Fruit fly (Drosophila melanogaster): ENCODE measurements around the gene MnM.

Gene MnM

DNA sequence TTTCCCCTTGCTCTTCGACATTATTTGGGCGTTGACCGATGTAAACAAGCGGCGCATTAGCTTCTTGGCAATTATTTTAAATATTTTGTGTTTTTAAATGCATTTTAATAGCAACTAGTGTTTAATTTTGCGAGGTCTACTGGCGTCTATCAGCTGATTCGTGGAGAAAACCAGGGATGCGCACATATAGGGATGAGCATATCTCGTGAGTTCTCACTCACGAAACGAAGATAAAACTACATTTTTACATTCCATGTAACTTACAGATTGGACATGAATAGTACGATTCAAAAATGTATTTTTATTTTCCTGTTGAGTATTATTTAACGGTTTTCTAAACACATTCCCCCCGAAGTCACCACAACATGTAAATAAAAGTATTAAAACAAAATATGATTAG, 19.1 kb upstream of the MnM start, which contains the start of gene CG14966:
CG14966 (minus strand) TSS at position 168 of the 400 bp plus-strand sequence.
- no peak for TF ChIP-seq brk (GFP tag; optimal IDR thresholded peaks at IDR 0.05)
- TF ChIP-seq Hnf4 (GFP tag; optimal IDR thresholded peaks at IDR 0.05) = peak; percentile 79
- peak; percentile 59 for TF ChIP-seq rgr (GFP tag; optimal IDR thresholded peaks at IDR 0.05)
- no peak for TF ChIP-seq Rel (GFP tag; optimal IDR thresholded peaks at IDR 0.05)
- TF ChIP-seq Rel (tag; optimal IDR thresholded peaks at IDR 0.05) = peak; percentile 55
- TF ChIP-seq fru (GFP tag; optimal IDR thresholded peaks at IDR 0.05) = peak; percentile 43
- TF ChIP-seq sv (GFP tag; optimal IDR thresholded peaks at IDR 0.05) = peak; percentile 5
- peak; percentile 25 for TF ChIP-seq sage (GFP tag; optimal IDR thresholded peaks at IDR 0.05)
- TF ChIP-seq Dfd (GFP tag; optimal IDR thresholded peaks at IDR 0.05) = no peak
- peak; percentile 15 for TF ChIP-seq Sp1 (GFP tag; optimal IDR thresholded peaks at IDR 0.05)
- TF ChIP-seq br (GFP tag; optimal IDR thresholded peaks at IDR 0.05) = peak; percentile 45
- peak; percentile 25 for TF ChIP-seq HLH106 (tag; optimal IDR thresholded peaks at IDR 0.05)
- peak; percentile 13 for TF ChIP-seq CG9705 (GFP tag; optimal IDR thresholded peaks at IDR 0.05)
- no peak for TF ChIP-seq usp (GFP tag; optimal IDR thresholded peaks at IDR 0.05)
- no peak for TF ChIP-seq Mio (GFP tag; optimal IDR thresholded peaks at IDR 0.05)
- peak; percentile 55 for TF ChIP-seq h (GFP tag; optimal IDR thresholded peaks at IDR 0.05)
- no peak for TF ChIP-seq N (GFP tag; optimal IDR thresholded peaks at IDR 0.05)
- no peak for TF ChIP-seq CrebA (GFP tag; optimal IDR thresholded peaks at IDR 0.05; ENCODE audit: borderline replicate concordance)
- no peak for TF ChIP-seq Myc (optimal IDR thresholded peaks at IDR 0.05)
- TF ChIP-seq foxo (GFP tag; optimal IDR thresholded peaks at IDR 0.05) = peak in 1 of 2 experiments; percentile 59
- TF ChIP-seq Hr83 (GFP tag; optimal IDR thresholded peaks at IDR 0.05; ENCODE audit: poor library complexity, severe bottlenecking) = peak; percentile 55
- TF ChIP-seq psq (GFP tag; optimal IDR thresholded peaks at IDR 0.05) = no peak
- TF ChIP-seq Jra (GFP tag; optimal IDR thresholded peaks at IDR 0.05) = peak; percentile 50
- TF ChIP-seq OdsH (GFP tag; optimal IDR thresholded peaks at IDR 0.05) = peak; percentile 44
- TF ChIP-seq woc (GFP tag; optimal IDR thresholded peaks at IDR 0.05) = peak; percentile 68
- TF ChIP-seq jim (GFP tag; optimal IDR thresholded peaks at IDR 0.05) = peak; percentile 14

DNA sequence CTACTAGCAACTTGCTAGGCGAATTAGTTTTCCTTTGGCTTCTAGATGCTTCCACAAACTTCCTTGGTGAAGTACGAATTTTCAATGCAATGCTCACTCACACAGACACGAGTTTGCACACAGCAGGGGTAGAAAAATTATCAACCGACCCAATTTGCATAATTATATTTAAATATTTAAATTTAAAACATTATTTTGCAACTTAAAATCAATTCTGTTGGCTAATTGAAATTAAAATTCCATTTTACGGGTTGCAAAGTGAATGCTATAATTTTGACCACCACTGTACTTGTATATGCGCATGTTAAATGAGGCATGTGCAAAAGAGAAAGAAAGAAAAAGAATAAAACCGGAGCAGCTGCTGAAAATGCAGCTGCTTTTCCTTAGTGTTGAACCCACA, 15.7 kb upstream of the MnM start:
- TF ChIP-seq OdsH (GFP tag; optimal IDR thresholded peaks at IDR 0.05) (peak; percentile 97), Myc (optimal IDR thresholded peaks at IDR 0.05) (no peak), Dfd (GFP tag; optimal IDR thresholded peaks at IDR 0.05) (no peak), dl (GFP tag; optimal IDR thresholded peaks at IDR 0.05; ENCODE audit: insufficient read depth in 1 of 2, partially characterized antibody in 2 of 2) (no peak), Hr78 (GFP tag; optimal IDR thresholded peaks at IDR 0.05) (no peak), pan (optimal IDR thresholded peaks at IDR 0.05) (no peak), Vsx2 (GFP tag; optimal IDR thresholded peaks at IDR 0.05; ENCODE audit: partially characterized antibody) (no peak), fru (GFP tag; optimal IDR thresholded peaks at IDR 0.05) (peak; percentile 93), CG9705 (GFP tag; optimal IDR thresholded peaks at IDR 0.05) (peak; percentile 25), Jra (GFP tag; optimal IDR thresholded peaks at IDR 0.05) (peak; percentile 85), GATAd (GFP tag; optimal IDR thresholded peaks at IDR 0.05) (peak; percentile 84), Dif (GFP tag; optimal IDR thresholded peaks at IDR 0.05; ENCODE audit: partially characterized antibody) (no peak), Hnf4 (GFP tag; optimal IDR thresholded peaks at IDR 0.05) (peak; percentile 90), usp (GFP tag; optimal IDR thresholded peaks at IDR 0.05) (no peak), rgr (GFP tag; optimal IDR thresholded peaks at IDR 0.05) (peak; percentile 97), HLH106 (tag; optimal IDR thresholded peaks at IDR 0.05) (peak; percentile 94), brk (GFP tag; optimal IDR thresholded peaks at IDR 0.05) (peak; percentile 93), dmrt93B (GFP tag; optimal IDR thresholded peaks at IDR 0.05) (peak; percentile 84), Sp1 (GFP tag; optimal IDR thresholded peaks at IDR 0.05) (peak; percentile 95), woc (GFP tag; optimal IDR thresholded peaks at IDR 0.05) (peak; percentile 85), Mio (GFP tag; optimal IDR thresholded peaks at IDR 0.05) (no peak), foxo (GFP tag; optimal IDR thresholded peaks at IDR 0.05) (peak; percentile 55 to 97), sv (GFP tag; optimal IDR thresholded peaks at IDR 0.05) (peak; percentile 67), CG32264 (GFP tag; optimal IDR thresholded peaks at IDR 0.05) (peak; percentile 87), sage (GFP tag; optimal IDR thresholded peaks at IDR 0.05) (peak; percentile 95), Hr83 (GFP tag; optimal IDR thresholded peaks at IDR 0.05; ENCODE audit: poor library complexity, severe bottlenecking) (peak; percentile 68), Rel (GFP tag; optimal IDR thresholded peaks at IDR 0.05) (peak; percentile 95), Rel (tag; optimal IDR thresholded peaks at IDR 0.05) (peak; percentile 81), lola (GFP tag; optimal IDR thresholded peaks at IDR 0.05) (no peak), N (GFP tag; optimal IDR thresholded peaks at IDR 0.05) (no peak), Abd-B (GFP tag; optimal IDR thresholded peaks at IDR 0.05) (no peak), br (GFP tag; optimal IDR thresholded peaks at IDR 0.05) (peak; percentile 92), ey (GFP tag; optimal IDR thresholded peaks at IDR 0.05) (peak; percentile 88), dsf (GFP tag; optimal IDR thresholded peaks at IDR 0.05; ENCODE audit: borderline replicate concordance) (peak; percentile 54), jim (GFP tag; optimal IDR thresholded peaks at IDR 0.05) (no peak), tai (GFP tag; optimal IDR thresholded peaks at IDR 0.05) (no peak), psq (GFP tag; optimal IDR thresholded peaks at IDR 0.05) (peak; percentile 95), h (GFP tag; optimal IDR thresholded peaks at IDR 0.05) (peak; percentile 97), CrebA (GFP tag; optimal IDR thresholded peaks at IDR 0.05; ENCODE audit: borderline replicate concordance) (no peak)
